Fruit fly (Drosophila melanogaster) S2 (cell line): ENCODE measurements around the gene plh.

Experiments used
- CG8478 ChIP-seq: fragments of >200 bp; optimal IDR thresholded peaks from 2 replicates; lab custom pipeline; 2018
- CTCF ChIP-seq, 2 experiments: fragments of >200 bp; optimal IDR thresholded peaks; 2 replicates each; lab custom pipeline; 2018

DNA sequence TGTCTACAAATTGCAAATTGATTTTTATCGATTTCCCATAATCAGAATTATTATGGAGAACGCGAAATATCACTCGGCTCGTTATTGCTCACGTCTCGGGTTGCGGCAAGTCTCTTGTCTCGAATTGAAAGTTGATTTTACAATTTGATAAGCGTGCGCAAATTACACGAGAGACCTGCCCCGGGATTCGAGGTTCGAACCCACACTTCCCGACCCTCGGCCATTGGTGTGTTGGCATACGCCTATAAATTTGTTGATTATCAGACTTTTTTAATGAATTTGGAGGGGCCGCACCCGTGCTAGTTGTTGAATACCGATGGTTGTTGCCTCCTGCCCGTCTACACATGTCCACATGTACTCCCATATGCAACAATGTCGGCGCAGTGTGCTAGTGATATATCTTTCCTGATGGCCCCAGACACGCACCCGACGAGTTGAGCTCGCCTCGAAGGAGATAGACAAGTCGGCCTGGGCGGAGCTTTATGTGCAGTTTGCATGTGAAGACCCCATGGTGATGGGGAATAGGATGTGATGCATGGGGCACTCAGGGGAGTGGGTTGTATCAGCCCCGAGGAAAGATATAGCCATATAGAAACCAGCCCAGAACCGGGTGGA lies 22.4 kb upstream of the plh start:
- no peak for TF ChIP-seq CG8478 (lab: Kevin White, UChicago)
- no peak for TF ChIP-seq CTCF (optimal IDR thresholded peaks at IDR 0.05; lab: Kevin White, UChicago)
